Worm (Caenorhabditis elegans): ENCODE results near the gene dhs-11.

dhs-11 gene

DNA sequence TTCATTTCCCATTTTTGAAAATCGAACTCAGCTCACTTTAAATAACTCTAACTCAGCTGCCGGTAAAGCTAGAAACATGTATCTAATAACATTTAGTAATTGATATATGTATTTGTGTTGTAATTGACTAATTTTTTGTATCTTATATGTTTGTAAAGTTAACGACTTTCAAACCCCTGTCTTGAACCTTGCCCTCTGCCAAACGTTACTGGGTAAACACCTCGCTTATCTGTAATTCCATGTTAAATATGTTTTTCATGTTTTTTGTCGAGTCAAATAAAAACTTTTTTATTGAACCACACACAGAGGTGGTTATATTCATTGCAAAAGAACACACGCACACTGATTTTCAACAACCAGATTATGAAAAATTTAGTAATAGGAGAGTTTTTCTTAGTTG, 12.9 kb downstream of the dhs-11 start (continued):
- TF ChIP-seq daf-12 (tag; optimal IDR thresholded peaks at IDR 0.05), result no peak
- no peak for TF ChIP-seq mxl-3 (GFP tag; optimal IDR thresholded peaks at IDR 0.05)
- peak in 1 of 2 experiments; percentile 35 for TF ChIP-seq lsy-2 (tag; optimal IDR thresholded peaks at IDR 0.05)
- TF ChIP-seq ceh-82 (tag; optimal IDR thresholded peaks at IDR 0.05), result no peak
- TF ChIP-seq arid-1 (GFP tag; conservative IDR thresholded peaks at IDR 0.05), result no peak
- TF ChIP-seq F49E8.2 (tag; optimal IDR thresholded peaks at IDR 0.05; ENCODE audit: borderline replicate concordance), result no peak
- peak; percentile 4 for TF ChIP-seq nhr-77 (tag; optimal IDR thresholded peaks at IDR 0.05)
- peak; percentile 68 for TF ChIP-seq aha-1 (tag)
- no peak for TF ChIP-seq hlh-30 (tag; optimal IDR thresholded peaks at IDR 0.05; ENCODE audit: insufficient read depth)
- TF ChIP-seq egl-43 (GFP tag; IDR thresholded peaks at IDR 0.05), result no peak
- TF ChIP-seq nhr-237 (tag; optimal IDR thresholded peaks at IDR 0.05), result no peak
- TF ChIP-seq set-16 (GFP tag; IDR thresholded peaks at IDR 0.05), result no peak
- no peak for TF ChIP-seq ztf-7 (tag; optimal IDR thresholded peaks at IDR 0.05)
- TF ChIP-seq D1046.2 (GFP tag; IDR thresholded peaks at IDR 0.05), result no peak
- TF ChIP-seq hlh-11 (tag; optimal IDR thresholded peaks at IDR 0.05), result peak; percentile 12
- no peak for TF ChIP-seq ama-1 (optimal IDR thresholded peaks at IDR 0.05)
- no peak for TF ChIP-seq ceh-32 (tag; optimal IDR thresholded peaks at IDR 0.05; ENCODE audit: poor library complexity)
- no peak for TF ChIP-seq nhr-11 (tag; optimal IDR thresholded peaks at IDR 0.05)
- TF ChIP-seq ceh-20 (GFP tag; IDR thresholded peaks at IDR 0.05), result no peak
- TF ChIP-seq nhr-111 (GFP tag; optimal IDR thresholded peaks at IDR 0.05), result no peak

DNA sequence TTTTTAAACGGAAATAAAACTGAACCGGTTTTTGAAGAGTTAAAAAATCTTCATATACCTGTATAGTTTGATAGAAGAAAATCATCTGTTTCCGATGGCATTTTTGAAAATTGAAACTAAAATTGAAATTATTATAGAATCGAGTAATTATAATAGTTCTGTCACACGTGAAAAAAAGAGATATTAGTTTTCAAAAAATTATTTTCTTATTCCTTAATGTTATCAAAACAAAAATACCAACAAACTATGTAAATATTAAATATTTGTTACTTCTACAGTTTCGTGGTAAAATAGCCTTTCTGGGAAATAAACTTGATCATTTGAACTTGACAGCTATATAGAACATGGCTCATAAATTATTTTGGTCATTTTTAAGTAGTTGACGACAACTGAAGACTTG, 13.6 kb downstream of the dhs-11 start, which contains the start of gene swt-4:
Gene swt-4 (minus strand): TSS at position 101 of the 400 bp plus-strand sequence.
- no peak for TF ChIP-seq spr-1 (tag; optimal IDR thresholded peaks at IDR 0.05)

- TF ChIP-seq hlh-30 (tag; optimal IDR thresholded peaks at IDR 0.05; ENCODE audit: insufficient read depth) (peak; percentile 32), dpl-1 (GFP tag; optimal IDR thresholded peaks at IDR 0.05) (peak; percentile 31), hmg-1.1 (GFP tag; IDR thresholded peaks at IDR 0.05) (peak; percentile 66), dmd-6 (GFP tag; IDR thresholded peaks at IDR 0.05) (peak; percentile 21; the same call in 1 of the 2 replicates), lin-13 (GFP tag; optimal IDR thresholded peaks at IDR 0.05) (peak; percentile 3), hlh-11 (tag; optimal IDR thresholded peaks at IDR 0.05) (peak; percentile 58), nhr-11 (tag; optimal IDR thresholded peaks at IDR 0.05) (no peak), jun-1 (tag; optimal IDR thresholded peaks at IDR 0.05) (no peak), dve-1 (tag; optimal IDR thresholded peaks at IDR 0.05; ENCODE audit: insufficient read depth) (peak; percentile 67), nhr-28 (tag; optimal IDR thresholded peaks at IDR 0.05) (peak; percentile 18), Y48G9A.11 (GFP tag; IDR thresholded peaks at IDR 0.05) (no peak), lin-38 (GFP tag; IDR thresholded peaks at IDR 0.05) (peak; percentile 37), mes-2 (tag; optimal IDR thresholded peaks at IDR 0.05; ENCODE audit: poor library complexity, severe bottlenecking) (peak; percentile 46), daf-19 (GFP tag; conservative IDR thresholded peaks at IDR 0.05) (no peak), T20F7.1 (GFP tag; optimal IDR thresholded peaks at IDR 0.05) (no peak), mdl-1 (tag; optimal IDR thresholded peaks at IDR 0.05) (peak in 1 of 2 experiments; percentile 73), lsy-2 (tag; optimal IDR thresholded peaks at IDR 0.05) (peak in 1 of 2 experiments; percentile 63), mep-1 (tag; optimal IDR thresholded peaks at IDR 0.05) (peak; percentile 13), daf-16 (GFP tag; optimal IDR thresholded peaks at IDR 0.05) (no peak), daf-16 (tag; optimal IDR thresholded peaks at IDR 0.05) (peak; percentile 65)
Measured at ce11 chrIII:10628360-10628759, 14.3 kb downstream of the dhs-11 start.

DNA sequence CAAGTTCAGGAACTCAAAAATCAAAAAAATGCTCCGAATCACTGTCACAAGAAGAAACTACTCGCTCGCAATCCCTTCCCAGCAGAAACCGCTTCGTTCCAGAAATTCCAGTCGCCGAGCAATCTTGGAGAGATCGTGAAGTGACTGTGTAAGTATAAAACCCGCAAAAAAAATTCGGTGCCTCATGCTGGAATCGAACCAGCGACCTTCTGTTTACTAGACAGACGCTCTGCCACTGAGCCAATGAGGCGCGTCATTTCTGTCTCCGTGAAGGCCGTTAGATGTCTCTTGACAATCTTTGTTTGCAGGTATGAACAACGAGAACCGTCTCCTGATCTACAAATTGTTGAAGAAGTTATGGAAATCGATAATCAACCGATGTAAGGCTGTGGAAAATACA, 18.1 kb downstream of the dhs-11 start:
- TF ChIP-seq ceh-20 (GFP tag; IDR thresholded peaks at IDR 0.05), result peak; percentile 68
- TF ChIP-seq lir-3 (tag; optimal IDR thresholded peaks at IDR 0.05), result peak; percentile 62
- TF ChIP-seq lin-15B (tag; optimal IDR thresholded peaks at IDR 0.05), result no peak
- peak; percentile 37 for TF ChIP-seq nhr-111 (GFP tag; optimal IDR thresholded peaks at IDR 0.05)
- TF ChIP-seq tra-1 (GFP tag; IDR thresholded peaks at IDR 0.05), result peak; percentile 76
- no peak for TF ChIP-seq ces-1 (GFP tag; optimal IDR thresholded peaks at IDR 0.05)
- peak; percentile 35 for TF ChIP-seq nhr-102 (tag; optimal IDR thresholded peaks at IDR 0.05)
- 0 out of 2 replicates have a peak, but pooled peaks have one; percentile 48 for TF ChIP-seq Y105C5A.15 (GFP tag; IDR thresholded peaks at IDR 0.05)
- peak; percentile 73; the same call in 1 of the 2 replicates for TF ChIP-seq ctbp-1 (GFP tag; IDR thresholded peaks at IDR 0.05)
- TF ChIP-seq pqm-1 (tag; optimal IDR thresholded peaks at IDR 0.05), result no peak
- TF ChIP-seq F44E2.7 (GFP tag; IDR thresholded peaks at IDR 0.05), result peak; percentile 97
- peak; percentile 22 for TF ChIP-seq ama-1 (optimal IDR thresholded peaks at IDR 0.05)
- TF ChIP-seq daf-8 (GFP tag; IDR thresholded peaks at IDR 0.05), result 0 out of 2 replicates have a peak, but pooled peaks have one; percentile 24
- peak; percentile 66 for TF ChIP-seq mes-2 (tag; optimal IDR thresholded peaks at IDR 0.05; ENCODE audit: poor library complexity, severe bottlenecking)
